Worm (Caenorhabditis elegans) whole organism, L3 larva: ENCODE data around the gene zfp-2.
A peak's percentile ranks its signal among the peaks of the same experiment; 100 is the strongest.

Source experiments
- ZK546.5 ChIP-seq: sonication (generic microtip); optimal IDR thresholded peaks from 2 replicates; lab custom pipeline; 2017; ENCODE audit warnings: missing biosample characterization, missing genetic modification characterization
- aly-2 ChIP-seq: fragments of 150-350 bp; optimal IDR thresholded peaks from 2 replicates; lab custom pipeline; 2014; ENCODE audit warnings: missing biosample characterization, missing genetic modification characterization
- ama-1 ChIP-seq: fragments of 150-350 bp; optimal IDR thresholded peaks from 2 replicates; lab custom pipeline; 2018
- ceh-16 ChIP-seq: sonication (generic microtip); optimal IDR thresholded peaks from 2 replicates; lab custom pipeline; 2017; ENCODE audit warnings: missing biosample characterization, missing genetic modification characterization
- ceh-28 ChIP-seq: fragments of 150-350 bp; optimal IDR thresholded peaks from 2 replicates; lab custom pipeline; 2014; ENCODE audit warnings: missing biosample characterization, missing genetic modification reagents, missing genetic modification characterization
- ceh-82 ChIP-seq: fragments of 150-350 bp; optimal IDR thresholded peaks from 2 replicates; lab custom pipeline; 2014; ENCODE audit warnings: missing biosample characterization, missing genetic modification characterization
- daf-12 ChIP-seq: fragments of 150-350 bp; optimal IDR thresholded peaks from 2 replicates; lab custom pipeline; 2014; ENCODE audit warnings: missing biosample characterization, missing genetic modification reagents, missing genetic modification characterization
- egl-5 ChIP-seq: fragments of 150-350 bp; optimal IDR thresholded peaks from 2 replicates; lab custom pipeline; 2017; ENCODE audit warnings: missing biosample characterization, missing genetic modification reagents, missing genetic modification characterization, inconsistent platforms
- elt-1 ChIP-seq: fragments of 150-350 bp; optimal IDR thresholded peaks from 2 replicates; lab custom pipeline; 2014; ENCODE audit warnings: missing biosample characterization, missing genetic modification characterization
- elt-2 ChIP-seq: sonication (generic microtip); optimal IDR thresholded peaks from 2 replicates; lab custom pipeline; 2016; ENCODE audit warnings: missing genetic modification reagents, mild to moderate bottlenecking, missing genetic modification characterization, missing compliant biosample characterization
- elt-3 ChIP-seq, 3 experiments: fragments of 150-350 bp in 1 of 3; sonication (generic microtip) in 2 of 3; optimal IDR thresholded peaks; 2 replicates in 2 of 3; 4 replicates in 1 of 3; lab custom pipeline; 2014 to 2017; ENCODE audit warnings: missing biosample characterization in 3 of 3, missing genetic modification characterization in 3 of 3
- eor-1 ChIP-seq, 2 experiments: fragments of 150-350 bp; optimal IDR thresholded peaks; 2 replicates each; lab custom pipeline; 2014 to 2018; ENCODE audit warnings: missing biosample characterization in 2 of 2, missing genetic modification characterization in 2 of 2
- fkh-2 ChIP-seq: fragments of 150-350 bp; optimal IDR thresholded peaks from 2 replicates; lab custom pipeline; 2014; ENCODE audit warnings: missing biosample characterization, missing genetic modification reagents, missing genetic modification characterization
- fos-1 ChIP-seq: fragments of 150-350 bp; optimal IDR thresholded peaks from 2 replicates; lab custom pipeline; 2014; ENCODE audit warnings: missing biosample characterization, missing genetic modification characterization
- hmg-11 ChIP-seq: sonication (generic microtip); optimal IDR thresholded peaks from 2 replicates; lab custom pipeline; 2016; ENCODE audit warnings: missing genetic modification characterization, missing compliant biosample characterization
- lin-15B ChIP-seq: fragments of 150-350 bp; optimal IDR thresholded peaks from 2 replicates; lab custom pipeline; 2014; ENCODE audit warnings: missing biosample characterization, missing genetic modification characterization
- lin-39 ChIP-seq: fragments of 150-350 bp; optimal IDR thresholded peaks from 2 replicates; lab custom pipeline; 2018; ENCODE audit warnings: missing biosample characterization, missing genetic modification reagents, missing genetic modification characterization
- lsy-12 ChIP-seq: sonication (generic microtip); optimal IDR thresholded peaks from 2 replicates; lab custom pipeline; 2016; ENCODE audit warnings: mild to moderate bottlenecking, missing genetic modification characterization, missing compliant biosample characterization
- nfya-1 ChIP-seq: sonication (generic microtip); optimal IDR thresholded peaks from 2 replicates; lab custom pipeline; 2017; ENCODE audit warnings: missing genetic modification characterization, mild to moderate bottlenecking, missing compliant biosample characterization, antibody characterized with exemption, moderate library complexity; ENCODE audit not compliant: insufficient read depth
- nhr-11 ChIP-seq: fragments of 150-350 bp; optimal IDR thresholded peaks from 2 replicates; lab custom pipeline; 2014; ENCODE audit warnings: missing biosample characterization, missing genetic modification characterization
- nhr-23 ChIP-seq: fragments of 150-350 bp; optimal IDR thresholded peaks from 2 replicates; lab custom pipeline; 2014; ENCODE audit warnings: missing biosample characterization, missing genetic modification reagents, missing genetic modification characterization
- nhr-237 ChIP-seq: fragments of 150-350 bp; optimal IDR thresholded peaks from 2 replicates; lab custom pipeline; 2014; ENCODE audit warnings: missing biosample characterization, missing genetic modification characterization
- nhr-25 ChIP-seq: sonication (generic microtip); optimal IDR thresholded peaks from 2 replicates; lab custom pipeline; 2017; ENCODE audit warnings: missing biosample characterization, missing genetic modification characterization
- nhr-28 ChIP-seq: fragments of 150-350 bp; optimal IDR thresholded peaks from 2 replicates; lab custom pipeline; 2014; ENCODE audit warnings: missing biosample characterization, missing genetic modification characterization
- nhr-43 ChIP-seq: sonication (generic microtip); optimal IDR thresholded peaks from 2 replicates; lab custom pipeline; 2016; ENCODE audit warnings: mild to moderate bottlenecking, missing genetic modification characterization, missing compliant biosample characterization; ENCODE audit not compliant: poor library complexity, severe bottlenecking
- nhr-77 ChIP-seq: fragments of 150-350 bp; optimal IDR thresholded peaks from 2 replicates; lab custom pipeline; 2014; ENCODE audit warnings: missing biosample characterization, missing genetic modification characterization
- pha-4 ChIP-seq: fragments of 150-350 bp; optimal IDR thresholded peaks from 2 replicates; lab custom pipeline; 2014; ENCODE audit warnings: missing biosample characterization, missing genetic modification reagents, missing genetic modification characterization
- pqm-1 ChIP-seq: fragments of 150-350 bp; optimal IDR thresholded peaks from 2 replicates; lab custom pipeline; 2017; ENCODE audit warnings: missing biosample characterization, missing genetic modification characterization, inconsistent platforms
- sea-2 ChIP-seq: fragments of 150-350 bp; sonication (generic microtip); optimal IDR thresholded peaks from 4 replicates; lab custom pipeline; 2014; ENCODE audit warnings: missing biosample characterization, missing genetic modification reagents, missing genetic modification characterization
- snpc-4 ChIP-seq: fragments of 150-350 bp; optimal IDR thresholded peaks from 2 replicates; lab custom pipeline; 2014; ENCODE audit warnings: missing biosample characterization, missing genetic modification characterization
- unc-39 ChIP-seq: sonication (generic microtip); optimal IDR thresholded peaks from 4 replicates; lab custom pipeline; 2017; ENCODE audit warnings: missing biosample characterization, missing genetic modification characterization
- unc-62 ChIP-seq: fragments of 150-350 bp; sonication (generic microtip); optimal IDR thresholded peaks from 4 replicates; lab custom pipeline; 2014; ENCODE audit warnings: missing biosample characterization, missing genetic modification reagents, missing genetic modification characterization
- zag-1 ChIP-seq: fragments of 150-350 bp; optimal IDR thresholded peaks from 2 replicates; lab custom pipeline; 2014; ENCODE audit warnings: missing biosample characterization, missing genetic modification characterization
- ztf-4 ChIP-seq: fragments of 150-350 bp; optimal IDR thresholded peaks from 2 replicates; lab custom pipeline; 2014; ENCODE audit warnings: missing biosample characterization, missing genetic modification characterization

Gene zfp-2

DNA sequence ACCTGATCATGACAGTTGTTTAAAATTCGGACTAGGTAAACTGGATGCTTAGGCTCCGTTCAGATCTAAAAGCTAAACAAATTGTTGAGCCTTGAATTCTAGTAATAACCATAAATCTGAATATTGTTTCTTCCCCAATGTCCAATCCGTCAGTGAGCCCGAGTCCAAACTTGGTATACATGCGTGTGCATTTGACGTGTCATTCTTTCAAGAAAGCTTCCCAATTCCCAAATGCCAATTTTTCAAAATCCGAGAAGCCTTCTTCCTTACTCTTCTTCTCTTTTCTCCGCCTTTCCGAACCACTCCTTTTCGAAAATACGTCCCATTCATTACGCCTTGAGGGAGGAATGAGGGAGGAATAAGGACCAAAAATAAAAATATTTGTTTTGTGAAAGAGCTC lies 19.3 kb downstream of the zfp-2 start:
- peak; percentile 64 for TF ChIP-seq lin-39 (tag; lab: Kevin White, UChicago)
- no peak for TF ChIP-seq ceh-82 (tag; lab: Kevin White, UChicago)
- TF ChIP-seq hmg-11 (tag; lab: Kevin White, UChicago) = no peak
- no peak for TF ChIP-seq daf-12 (tag; lab: Kevin White, UChicago)
- TF ChIP-seq nhr-77 = no peak

DNA sequence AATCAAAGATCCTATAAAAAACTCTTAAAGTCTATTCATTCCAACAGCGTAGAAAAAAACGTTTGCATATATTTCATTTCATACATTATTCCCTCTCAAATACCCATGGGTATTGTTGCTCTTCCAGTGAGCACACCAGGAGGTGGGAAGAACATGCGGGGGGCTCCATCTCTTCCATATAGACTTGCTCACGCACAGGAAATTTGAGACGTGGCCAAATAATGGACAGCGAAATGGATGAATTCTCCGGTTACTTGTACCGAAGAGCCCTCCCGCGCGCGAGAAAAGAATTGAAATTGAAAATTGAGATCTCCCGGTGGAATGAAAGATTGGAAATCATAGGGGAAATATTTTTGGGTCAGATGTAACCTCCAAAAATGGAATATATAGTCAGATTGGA lies 20.2 kb downstream of the zfp-2 start:
- TF ChIP-seq aly-2 (tag; lab: Kevin White, UChicago) (no peak), sea-2 (no peak), pha-4 (tag; lab: Kevin White, UChicago) (peak; percentile 2), unc-39 (tag; lab: Kevin White, UChicago) (no peak), hmg-11 (tag; lab: Kevin White, UChicago) (no peak), lin-39 (tag; lab: Kevin White, UChicago) (no peak)

- TF ChIP-seq ztf-4 (tag; lab: Kevin White, UChicago) (no peak), unc-62 (GFP tag; lab: Kevin White, UChicago) (no peak), nhr-43 (no peak), ceh-82 (tag; lab: Kevin White, UChicago) (no peak)
Observed at ce11 chrII:9583461-9583860, 26.0 kb downstream of the zfp-2 start, which contains the start of gene wee-1.1. Gene wee-1.1, minus strand, starts transcription at chrII:9583561.

ce11 chrII:9586734-9587209 lies 29.3 kb downstream of the zfp-2 start, which contains the start of gene ugt-58:
Gene ugt-58, minus strand, starts transcription at chrII:9586784.
- TF ChIP-seq elt-2 (tag; lab: Kevin White, UChicago) = peak; percentile 66
- TF ChIP-seq elt-3 (tag; optimal IDR thresholded peaks at IDR 0.05; lab: Kevin White, UChicago) = peak in 1 of 3 experiments; percentile 49
- no peak for TF ChIP-seq elt-1 (tag; lab: Kevin White, UChicago)
- peak; percentile 7 for TF ChIP-seq nhr-25
- no peak for TF ChIP-seq fkh-2
- no peak for TF ChIP-seq zag-1 (tag; lab: Kevin White, UChicago)
- peak; percentile 31 for TF ChIP-seq nhr-11
- TF ChIP-seq unc-62 (GFP tag; lab: Kevin White, UChicago) = no peak
- peak; percentile 64 for TF ChIP-seq ceh-28
- TF ChIP-seq nhr-23 (tag; lab: Kevin White, UChicago) = peak; percentile 57
- no peak for TF ChIP-seq ceh-16 (tag; lab: Kevin White, UChicago)

DNA sequence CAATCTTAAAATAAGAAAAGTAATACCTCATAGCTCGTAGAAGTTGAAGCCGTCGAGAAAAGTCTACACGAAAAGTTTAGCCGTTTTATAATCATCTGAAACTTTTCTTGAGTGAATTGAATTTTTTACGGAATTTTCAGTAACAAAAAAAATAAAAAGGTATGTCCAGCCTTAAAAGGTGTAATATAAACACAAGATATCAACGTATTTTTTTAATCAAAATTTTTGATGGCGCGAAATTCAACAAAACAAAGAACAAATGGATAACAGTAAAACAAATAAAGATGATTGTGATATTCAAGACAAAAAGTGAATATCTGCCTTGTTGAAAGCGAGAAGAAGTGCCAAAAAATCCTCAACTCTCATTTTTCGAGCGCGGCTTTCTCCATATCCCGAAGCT lies 32.2 kb downstream of the zfp-2 start, which contains the start of gene eral-1:
eral-1 (minus strand) TSS at position 101 of the 400 bp plus-strand sequence.
- no peak for TF ChIP-seq ceh-28
- TF ChIP-seq ZK546.5 (tag; lab: Kevin White, UChicago) = no peak
- no peak for TF ChIP-seq egl-5 (tag; lab: Kevin White, UChicago)

ce11 chrII:9591071-9591470 lies 33.6 kb downstream of the zfp-2 start, which contains the start of the genes E02H1.1 and tag-124:
Gene E02H1.1, minus strand, starts transcription at chrII:9591164.
Gene tag-124, plus strand, starts transcription at chrII:9591292.
- TF ChIP-seq elt-2 (tag; lab: Kevin White, UChicago) (peak; percentile 17), nhr-237 (no peak), nhr-25 (peak; percentile 74), elt-1 (tag; lab: Kevin White, UChicago) (no peak), sea-2 (no peak), nhr-11 (peak; percentile 34), hmg-11 (tag; lab: Kevin White, UChicago) (peak; percentile 35), nhr-43 (peak; percentile 92), nhr-23 (tag; lab: Kevin White, UChicago) (peak; percentile 87), pha-4 (tag; lab: Kevin White, UChicago) (peak; percentile 77), ceh-28 (peak; percentile 15), snpc-4 (tag; lab: Kevin White, UChicago) (peak; percentile 62), nhr-28 (tag; lab: Kevin White, UChicago) (no peak), elt-3 (tag; optimal IDR thresholded peaks at IDR 0.05; lab: Kevin White, UChicago) (no peak), nfya-1 (tag; lab: Kevin White, UChicago) (peak; percentile 72), fos-1 (tag; lab: Kevin White, UChicago) (no peak), lsy-12 (tag; lab: Kevin White, UChicago) (peak; percentile 72), lin-15B (tag; lab: Kevin White, UChicago) (peak; percentile 76), eor-1 (tag; optimal IDR thresholded peaks at IDR 0.05; lab: Kevin White, UChicago) (peak in 1 of 2 experiments; percentile 69), pqm-1 (peak; percentile 21), ama-1 (lab: Kevin White, UChicago) (no peak), ZK546.5 (tag; lab: Kevin White, UChicago) (no peak)
